Worm (Caenorhabditis elegans) whole organism, L4/young adult: ENCODE data around the gene Y54F10BM.6.

ENCODE experiments used
- W03F9.2 ChIP-seq: fragments of 150-350 bp; optimal IDR thresholded peaks from 2 replicates; lab custom pipeline; 2014; ENCODE audit warnings: missing biosample characterization, missing genetic modification characterization
- dao-5 ChIP-seq: sonication (generic microtip); optimal IDR thresholded peaks from 2 replicates; lab custom pipeline; 2016; ENCODE audit warnings: missing genotype, missing genetic modification characterization, moderate library complexity, missing compliant biosample characterization
- him-1 ChIP-seq: sonication (generic microtip); optimal IDR thresholded peaks from 2 replicates; lab custom pipeline; 2016; ENCODE audit warnings: missing genotype, missing genetic modification reagents, missing genetic modification characterization, missing compliant biosample characterization

The Y54F10BM.6 gene

DNA sequence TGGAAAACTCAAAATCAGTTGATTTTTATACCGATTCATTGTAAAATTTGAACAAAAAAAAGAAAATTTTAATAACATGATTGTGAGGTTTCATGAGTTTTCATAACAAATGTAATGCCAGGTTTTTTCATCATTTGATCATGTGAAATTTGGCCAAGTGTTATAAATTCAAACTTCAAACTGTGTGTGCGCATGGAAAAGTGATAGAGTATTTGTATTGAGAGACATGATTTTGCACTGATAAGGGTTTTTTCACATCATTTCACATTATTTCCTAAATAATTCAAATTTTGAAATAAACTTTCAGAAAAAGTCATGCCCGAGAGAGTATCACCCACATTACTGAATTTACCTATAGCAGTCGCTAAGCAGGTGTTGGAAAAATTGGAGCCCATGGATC is 28.1 kb downstream of the Y54F10BM.6 start, which contains the start of gene fbxa-219:
Gene fbxa-219 (plus strand): TSS at position 277 of the 400 bp plus-strand sequence.
- TF ChIP-seq him-1 (no peak), dao-5 (no peak), W03F9.2 (no peak)

ce11 chrIII:2294736-2295135 is 31.7 kb downstream of the Y54F10BM.6 start:
- TF ChIP-seq dao-5: no peak
- TF ChIP-seq him-1: no peak
- no peak for TF ChIP-seq W03F9.2

ce11 chrIII:2304149-2304548 is 41.1 kb downstream of the Y54F10BM.6 start:
- TF ChIP-seq W03F9.2: no peak

ce11 chrIII:2304867-2305266 is 41.8 kb downstream of the Y54F10BM.6 start, which contains the start of gene Y54F10BM.9:
Gene Y54F10BM.9, minus strand, starts transcription at chrIII:2304927.
- TF ChIP-seq dao-5 (no peak), W03F9.2 (no peak), him-1 (no peak)

- TF ChIP-seq him-1 (no peak), dao-5 (no peak), W03F9.2 (no peak)
Observed at ce11 chrIII:2308026-2308425, 45.0 kb downstream of the Y54F10BM.6 start, which contains the start of the genes fbxa-1 and Y54F10BM.20. Gene fbxa-1, minus strand, starts transcription at chrIII:2308126. Gene Y54F10BM.20, plus strand, starts transcription at chrIII:2308256.

DNA sequence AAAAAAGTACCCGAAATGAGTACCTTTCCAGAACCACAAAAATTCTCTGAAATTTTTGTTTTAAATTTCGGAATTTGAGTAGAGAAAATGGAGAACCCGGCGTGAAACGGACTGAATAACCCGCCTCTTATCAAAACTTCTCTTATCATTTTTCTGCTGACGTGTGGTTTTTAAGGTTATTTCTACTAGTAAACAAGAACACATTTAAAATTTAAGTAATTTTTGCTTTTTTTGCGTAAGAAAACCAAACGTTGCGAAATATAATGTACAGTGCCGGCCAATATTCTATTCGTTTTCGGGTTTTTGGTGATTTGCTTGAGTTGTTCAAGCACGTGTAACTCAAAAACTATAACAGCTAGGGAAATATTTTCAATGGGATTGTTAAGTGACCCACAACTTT is 48.0 kb downstream of the Y54F10BM.6 start:
- TF ChIP-seq dao-5: no peak
- no peak for TF ChIP-seq him-1
- TF ChIP-seq W03F9.2: no peak
